Worm (Caenorhabditis elegans): ENCODE results near the gene C08H9.16.

DNA sequence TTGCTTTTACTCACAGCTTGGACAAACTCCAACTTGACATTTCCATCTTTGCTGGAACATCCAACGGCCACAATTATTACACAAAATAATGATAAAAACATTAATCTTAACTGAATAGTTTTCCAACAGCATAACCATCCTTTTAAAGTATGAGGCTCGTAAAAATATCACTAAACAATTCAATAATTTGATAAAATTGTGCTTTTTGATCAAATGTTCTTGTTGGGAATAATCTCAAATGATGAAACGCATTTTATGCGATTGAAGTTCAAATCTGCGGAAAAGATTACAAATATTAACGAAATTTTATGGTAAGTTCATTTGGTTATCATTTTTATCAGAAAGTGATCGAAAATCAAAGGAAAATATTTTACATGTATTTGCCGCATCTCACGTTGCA lies 27.9 kb downstream of the C08H9.16 start, which contains the start of gene pho-10:
- no peak for TF ChIP-seq med-1 (GFP tag; optimal IDR thresholded peaks at IDR 0.05; ENCODE audit: insufficient read depth)
- no peak for TF ChIP-seq flt-1 (GFP tag; IDR thresholded peaks at IDR 0.05)
- no peak for TF ChIP-seq ref-1 (GFP tag; conservative IDR thresholded peaks at IDR 0.05)

Data from whole organism, midembryonic.